Worm (Caenorhabditis elegans): ENCODE results near the gene F26D2.10.

Gene F26D2.10

DNA sequence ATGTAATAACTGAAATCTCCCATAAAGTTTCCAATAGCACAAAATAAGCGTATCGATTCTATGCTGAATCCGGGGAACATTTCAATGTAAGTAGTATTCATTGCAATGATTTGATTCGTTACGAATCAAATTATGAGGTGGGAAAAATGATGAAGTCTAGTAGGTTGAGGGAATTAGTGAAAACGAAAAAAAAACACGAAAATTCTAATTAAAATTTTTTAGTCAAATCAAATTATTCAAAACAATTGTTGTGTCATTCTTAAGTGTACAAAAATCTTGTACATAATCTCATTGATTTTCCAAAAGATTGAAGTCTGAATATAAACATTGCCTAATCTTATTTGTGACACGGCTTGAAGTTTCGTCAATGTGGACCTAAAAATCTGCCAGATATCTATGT is 5.0 kb downstream of the F26D2.10 start, which contains the start of gene srw-29:
Gene srw-29 (minus strand): TSS at position 101 of the 400 bp plus-strand sequence.
- TF ChIP-seq B0310.2 (tag; optimal IDR thresholded peaks at IDR 0.05): no peak
- TF ChIP-seq flt-1 (GFP tag; IDR thresholded peaks at IDR 0.05): no peak
- no peak for TF ChIP-seq tbx-11 (GFP tag; IDR thresholded peaks at IDR 0.05)

DNA sequence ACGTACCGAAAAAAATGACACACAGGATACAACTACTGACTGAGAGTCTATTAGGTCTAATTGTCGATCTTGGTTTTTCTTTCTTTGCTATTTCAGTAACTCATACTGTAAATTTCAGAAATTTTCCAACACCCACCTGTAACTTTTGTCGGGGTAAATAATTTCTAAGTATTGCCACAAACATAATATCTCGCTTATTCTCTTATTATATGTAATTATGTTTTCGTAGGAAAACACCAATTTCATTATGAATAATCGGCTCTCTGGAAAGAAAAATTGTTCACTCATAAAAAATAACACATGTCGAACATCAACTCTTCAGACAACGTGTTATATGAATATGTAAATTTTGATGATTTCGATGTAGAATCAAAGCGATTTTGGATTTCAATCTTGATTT is 8.7 kb downstream of the F26D2.10 start, which contains the start of gene srw-48:
Gene srw-48 (plus strand): TSS at position 301 of the 400 bp plus-strand sequence.
- TF ChIP-seq aly-1 (tag; optimal IDR thresholded peaks at IDR 0.05) (no peak), scrt-1 (GFP tag; IDR thresholded peaks at IDR 0.05) (no peak), ceh-13 (GFP tag; optimal IDR thresholded peaks at IDR 0.05) (no peak), hmbx-1 (tag; optimal IDR thresholded peaks at IDR 0.05) (no peak), hmg-4 (GFP tag; optimal IDR thresholded peaks at IDR 0.05) (no peak), B0310.2 (tag; optimal IDR thresholded peaks at IDR 0.05) (no peak), flt-1 (GFP tag; IDR thresholded peaks at IDR 0.05) (no peak), tra-4 (tag; optimal IDR thresholded peaks at IDR 0.05) (no peak), pes-1 (GFP tag; IDR thresholded peaks at IDR 0.05) (no peak), sea-1 (GFP tag; conservative IDR thresholded peaks at IDR 0.05) (no peak), ets-7 (tag; optimal IDR thresholded peaks at IDR 0.05) (no peak), ceh-36 (tag; optimal IDR thresholded peaks at IDR 0.05) (no peak), F13C5.2 (tag; optimal IDR thresholded peaks at IDR 0.05) (no peak), ama-1 (optimal IDR thresholded peaks at IDR 0.05) (no peak), hnd-1 (tag; optimal IDR thresholded peaks at IDR 0.05) (no peak), tbx-37 (GFP tag; conservative IDR thresholded peaks at IDR 0.05) (no peak)

DNA sequence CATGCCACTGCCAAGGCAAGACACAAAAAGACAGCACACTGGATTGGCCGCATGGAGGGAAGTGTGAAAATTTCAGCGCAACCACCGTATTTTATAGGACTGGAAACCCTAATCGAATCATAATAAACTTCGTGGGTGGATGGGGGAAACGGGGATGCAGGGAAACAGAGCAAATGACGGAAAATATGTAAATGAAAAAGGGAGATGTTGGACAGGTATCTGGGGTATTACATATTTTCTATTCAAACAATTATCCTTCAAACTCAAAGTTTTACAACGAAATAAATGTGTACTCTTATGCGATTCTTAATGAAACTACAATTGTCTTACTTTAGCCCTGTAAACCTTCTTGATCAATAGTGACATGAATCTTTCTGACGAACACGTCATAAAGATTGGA is 9.6 kb downstream of the F26D2.10 start, which contains the start of gene F26D2.16:
Gene F26D2.16 (minus strand): TSS at position 101 of the 400 bp plus-strand sequence.
- TF ChIP-seq ets-7 (tag; optimal IDR thresholded peaks at IDR 0.05) (no peak), pes-1 (GFP tag; IDR thresholded peaks at IDR 0.05) (no peak), B0310.2 (tag; optimal IDR thresholded peaks at IDR 0.05) (no peak), tbx-37 (GFP tag; conservative IDR thresholded peaks at IDR 0.05) (no peak), tbx-11 (GFP tag; IDR thresholded peaks at IDR 0.05) (no peak), flt-1 (GFP tag; IDR thresholded peaks at IDR 0.05) (no peak), sea-1 (GFP tag; conservative IDR thresholded peaks at IDR 0.05) (no peak), hmbx-1 (tag; optimal IDR thresholded peaks at IDR 0.05) (no peak), ceh-13 (GFP tag; optimal IDR thresholded peaks at IDR 0.05) (no peak), ceh-36 (tag; optimal IDR thresholded peaks at IDR 0.05) (no peak), scrt-1 (GFP tag; IDR thresholded peaks at IDR 0.05) (no peak), aly-1 (tag; optimal IDR thresholded peaks at IDR 0.05) (no peak)

DNA sequence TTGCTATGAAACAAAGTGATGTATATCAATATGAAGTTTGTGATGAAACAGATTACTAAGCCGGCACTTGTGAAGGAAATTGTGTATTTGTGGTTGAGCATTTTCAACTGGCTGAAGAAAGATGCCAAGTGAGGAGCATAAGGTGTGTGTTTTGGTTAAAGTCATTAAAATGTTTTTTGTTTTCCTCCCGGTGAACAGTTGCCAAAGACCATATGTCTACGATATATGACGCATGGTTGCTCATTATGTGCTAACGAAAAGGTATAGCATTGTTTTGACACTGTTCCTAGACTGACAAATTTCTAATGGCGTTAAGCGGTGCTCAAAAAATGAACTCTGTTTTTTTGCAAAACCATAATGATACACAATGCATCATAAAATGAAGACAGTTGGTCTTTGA is 12.4 kb downstream of the F26D2.10 start, which contains the start of gene str-55:
Gene str-55 (minus strand): TSS at position 101 of the 400 bp plus-strand sequence.
- TF ChIP-seq sea-1 (GFP tag; conservative IDR thresholded peaks at IDR 0.05) (no peak), hmbx-1 (tag; optimal IDR thresholded peaks at IDR 0.05) (no peak), flt-1 (GFP tag; IDR thresholded peaks at IDR 0.05) (no peak), tbx-11 (GFP tag; IDR thresholded peaks at IDR 0.05) (no peak), scrt-1 (GFP tag; IDR thresholded peaks at IDR 0.05) (no peak), ceh-36 (tag; optimal IDR thresholded peaks at IDR 0.05) (no peak), tra-4 (tag; optimal IDR thresholded peaks at IDR 0.05) (no peak), aly-1 (tag; optimal IDR thresholded peaks at IDR 0.05) (no peak), ceh-13 (GFP tag; optimal IDR thresholded peaks at IDR 0.05) (no peak), ets-7 (tag; optimal IDR thresholded peaks at IDR 0.05) (no peak), F13C5.2 (tag; optimal IDR thresholded peaks at IDR 0.05) (no peak), ama-1 (optimal IDR thresholded peaks at IDR 0.05) (no peak), tbx-37 (GFP tag; conservative IDR thresholded peaks at IDR 0.05) (no peak), hmg-4 (GFP tag; optimal IDR thresholded peaks at IDR 0.05) (no peak), B0310.2 (tag; optimal IDR thresholded peaks at IDR 0.05) (no peak)

DNA sequence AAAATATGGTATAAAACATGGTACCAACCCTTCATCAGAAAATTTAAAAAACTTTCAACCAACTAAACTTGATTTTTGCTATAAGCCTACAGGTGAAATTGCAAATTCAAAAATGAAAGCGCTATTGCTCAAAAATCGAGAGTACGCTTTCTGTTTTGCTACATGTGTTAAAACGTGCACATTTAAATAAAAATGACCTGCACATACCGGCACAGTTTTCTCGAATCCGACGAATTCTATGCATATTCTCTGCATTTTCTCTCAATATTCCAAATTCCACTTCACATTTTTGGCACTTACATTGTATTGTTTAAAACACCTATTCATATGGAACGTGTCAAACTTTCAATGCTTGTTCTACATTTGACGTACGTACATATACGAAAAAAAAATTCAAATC is 18.9 kb downstream of the F26D2.10 start, which contains the start of gene srh-145:
Gene srh-145 (plus strand): TSS at position 193 of the 400 bp plus-strand sequence.
- TF ChIP-seq F13C5.2 (tag; optimal IDR thresholded peaks at IDR 0.05) (no peak), hmg-4 (GFP tag; optimal IDR thresholded peaks at IDR 0.05) (no peak), tbx-37 (GFP tag; conservative IDR thresholded peaks at IDR 0.05) (no peak), flt-1 (GFP tag; IDR thresholded peaks at IDR 0.05) (no peak), ets-7 (tag; optimal IDR thresholded peaks at IDR 0.05) (no peak), tbx-11 (GFP tag; IDR thresholded peaks at IDR 0.05) (no peak), scrt-1 (GFP tag; IDR thresholded peaks at IDR 0.05) (no peak), aly-1 (tag; optimal IDR thresholded peaks at IDR 0.05) (no peak), sea-1 (GFP tag; conservative IDR thresholded peaks at IDR 0.05) (no peak), B0310.2 (tag; optimal IDR thresholded peaks at IDR 0.05) (no peak), ceh-13 (GFP tag; optimal IDR thresholded peaks at IDR 0.05) (no peak)

DNA sequence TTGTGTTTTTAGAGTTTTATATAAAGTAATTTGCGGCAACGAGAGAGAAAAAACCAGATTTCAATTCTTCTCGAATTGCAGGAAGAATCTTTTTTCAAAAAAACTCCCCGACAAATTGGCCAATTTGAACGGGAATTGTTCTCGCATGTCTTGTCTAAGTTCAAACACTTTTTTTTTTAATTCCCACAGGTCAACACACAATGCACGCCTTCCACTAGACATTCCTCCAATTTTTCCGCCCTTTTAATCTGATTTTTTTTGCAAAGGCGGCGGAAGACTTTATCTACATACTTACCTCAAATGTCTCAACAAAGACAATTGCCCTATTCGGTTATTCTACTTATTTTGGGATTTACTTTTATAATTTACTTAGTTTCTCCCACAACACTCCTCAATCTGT is 21.7 kb downstream of the F26D2.10 start, which contains the start of gene F26D2.3:
Gene F26D2.3 (plus strand): TSS at position 301 of the 400 bp plus-strand sequence.
- TF ChIP-seq flt-1 (GFP tag; IDR thresholded peaks at IDR 0.05): no peak
- no peak for TF ChIP-seq B0310.2 (tag; optimal IDR thresholded peaks at IDR 0.05)
- TF ChIP-seq scrt-1 (GFP tag; IDR thresholded peaks at IDR 0.05): no peak
- TF ChIP-seq pes-1 (GFP tag; IDR thresholded peaks at IDR 0.05): no peak
- TF ChIP-seq hmbx-1 (tag; optimal IDR thresholded peaks at IDR 0.05): no peak
- TF ChIP-seq ets-7 (tag; optimal IDR thresholded peaks at IDR 0.05): no peak
- no peak for TF ChIP-seq tbx-11 (GFP tag; IDR thresholded peaks at IDR 0.05)
- TF ChIP-seq ceh-13 (GFP tag; optimal IDR thresholded peaks at IDR 0.05): no peak
- no peak for TF ChIP-seq hnd-1 (tag; optimal IDR thresholded peaks at IDR 0.05)
- TF ChIP-seq tra-4 (tag; optimal IDR thresholded peaks at IDR 0.05): no peak
- no peak for TF ChIP-seq tbx-37 (GFP tag; conservative IDR thresholded peaks at IDR 0.05)
- TF ChIP-seq sea-1 (GFP tag; conservative IDR thresholded peaks at IDR 0.05): no peak
- no peak for TF ChIP-seq F13C5.2 (tag; optimal IDR thresholded peaks at IDR 0.05)
- TF ChIP-seq hmg-4 (GFP tag; optimal IDR thresholded peaks at IDR 0.05): no peak

DNA sequence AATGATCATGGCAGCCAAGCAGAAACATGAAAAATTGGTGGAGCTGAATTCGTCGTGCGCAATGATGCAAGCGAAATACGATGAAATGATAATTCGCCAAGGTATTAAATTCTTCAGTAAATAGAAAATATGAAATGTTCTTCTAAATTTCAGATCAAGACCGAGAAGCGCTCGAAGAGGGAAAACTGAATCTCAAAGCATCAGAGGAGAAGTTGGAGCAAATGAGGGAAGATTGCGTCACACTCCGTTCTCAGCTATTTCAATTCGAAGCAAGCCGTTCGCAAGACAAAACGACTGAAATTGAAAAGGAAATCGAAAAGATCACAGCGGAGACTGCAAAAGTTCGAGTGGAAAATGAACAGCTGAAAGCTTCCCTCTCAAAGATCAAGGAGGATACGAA is 23.0 kb downstream of the F26D2.10 start:
- TF ChIP-seq tra-4 (tag; optimal IDR thresholded peaks at IDR 0.05) (no peak), hmg-4 (GFP tag; optimal IDR thresholded peaks at IDR 0.05) (no peak), tbx-37 (GFP tag; conservative IDR thresholded peaks at IDR 0.05) (no peak), ama-1 (optimal IDR thresholded peaks at IDR 0.05) (no peak), scrt-1 (GFP tag; IDR thresholded peaks at IDR 0.05) (no peak), pes-1 (GFP tag; IDR thresholded peaks at IDR 0.05) (no peak)

All from whole organism, early embryonic.